Worm (Caenorhabditis elegans) whole organism, L1 larva: ENCODE measurements around the gene K10G6.5.

Experiments
- C04F5.9 ChIP-seq: sonication (generic microtip); optimal IDR thresholded peaks from 2 replicates; lab custom pipeline; 2016; ENCODE audit warnings: missing genetic modification characterization, missing compliant biosample characterization
- F16B12.6 ChIP-seq: fragments of 150-350 bp; optimal IDR thresholded peaks from 2 replicates; lab custom pipeline; 2014; ENCODE audit warnings: missing biosample characterization, missing genetic modification characterization
- aha-1 ChIP-seq: fragments of 150-350 bp; optimal IDR thresholded peaks from 2 replicates; lab custom pipeline; 2014; ENCODE audit warnings: missing biosample characterization, missing genetic modification characterization
- alr-1 ChIP-seq: fragments of 200-800 bp; sonication (Bioruptor generic); optimal IDR thresholded peaks from 2 replicates; lab custom pipeline; 2018; ENCODE audit warnings: borderline replicate concordance, mild to moderate bottlenecking, missing genetic modification characterization, missing compliant biosample characterization
- aly-2 ChIP-seq: fragments of 150-350 bp; optimal IDR thresholded peaks from 2 replicates; lab custom pipeline; 2014; ENCODE audit warnings: missing biosample characterization, missing genetic modification characterization
- ama-1 ChIP-seq: fragments of 150-350 bp; optimal IDR thresholded peaks from 2 replicates; lab custom pipeline; 2014
- blmp-1 ChIP-seq: fragments of 150-350 bp; optimal IDR thresholded peaks from 2 replicates; lab custom pipeline; 2014; ENCODE audit warnings: missing biosample characterization, missing genetic modification characterization
- ceh-8 ChIP-seq: fragments of 200-800 bp; sonication (Bioruptor generic); optimal IDR thresholded peaks from 2 replicates; lab custom pipeline; 2018; ENCODE audit warnings: mild to moderate bottlenecking, missing genetic modification characterization, moderate library complexity, missing compliant biosample characterization
- dpl-1 ChIP-seq, 3 experiments: fragments of 150-350 bp in 2 of 3; sonication (generic microtip) in 1 of 3; optimal IDR thresholded peaks; 2 replicates each; lab custom pipeline; 2014 to 2017; ENCODE audit warnings: missing biosample characterization in 3 of 3, missing genetic modification characterization in 3 of 3, missing genetic modification reagents in 3 of 3
- dsc-1 ChIP-seq: sonication (generic microtip); optimal IDR thresholded peaks from 2 replicates; lab custom pipeline; 2016; ENCODE audit warnings: mild to moderate bottlenecking, missing genetic modification characterization, missing compliant biosample characterization
- efl-1 ChIP-seq, 4 experiments: fragments of 150-350 bp; optimal IDR thresholded peaks in 3 of 4; peaks in 1 of 4; 1 replicate in 1 of 4; 2 replicates in 3 of 4; lab custom pipeline; 2014; ENCODE audit warnings: missing biosample characterization in 2 of 4, missing genetic modification characterization in 2 of 4, missing genetic modification reagents in 2 of 4
- egl-13 ChIP-seq: sonication (generic microtip); optimal IDR thresholded peaks from 2 replicates; lab custom pipeline; 2016; ENCODE audit warnings: missing genotype, missing genetic modification reagents, missing genetic modification characterization, missing compliant biosample characterization
- egl-27 ChIP-seq, 2 experiments: fragments of 150-350 bp in 1 of 2; sonication (generic microtip); optimal IDR thresholded peaks; 3 replicates each; lab custom pipeline; 2017 to 2018; ENCODE audit warnings: missing biosample characterization in 2 of 2, missing genetic modification characterization in 2 of 2, missing genetic modification reagents in 2 of 2
- elt-3 ChIP-seq, 6 experiments: fragments of 150-350 bp in 1 of 6; sonication (generic microtip); optimal IDR thresholded peaks; 2 replicates each; lab custom pipeline; 2017 to 2018; ENCODE audit warnings: missing biosample characterization in 6 of 6, missing genetic modification characterization in 6 of 6, inconsistent platforms in 1 of 6
- fkh-8 ChIP-seq: sonication (generic microtip); optimal IDR thresholded peaks from 2 replicates; lab custom pipeline; 2016; ENCODE audit warnings: mild to moderate bottlenecking, missing genetic modification characterization, missing compliant biosample characterization
- grh-1 ChIP-seq: fragments of 200-800 bp; sonication (Bioruptor generic); IDR thresholded peaks from 2 replicates; pipeline ENCODE4 v1.3.6; 2022; ENCODE audit warnings: missing genetic modification reagents, missing genetic modification characterization, missing compliant biosample characterization
- hlh-4 ChIP-seq: sonication (generic microtip); optimal IDR thresholded peaks from 2 replicates; lab custom pipeline; 2016; ENCODE audit warnings: mild to moderate bottlenecking, missing genetic modification characterization, missing compliant biosample characterization
- lin-14 ChIP-seq: fragments of 200-800 bp; sonication (Bioruptor generic); optimal IDR thresholded peaks from 2 replicates; lab custom pipeline; 2018; ENCODE audit warnings: mild to moderate bottlenecking, missing genetic modification characterization, moderate library complexity, missing compliant biosample characterization
- lin-39 ChIP-seq: fragments of 150-350 bp; optimal IDR thresholded peaks from 2 replicates; lab custom pipeline; 2014; ENCODE audit warnings: missing biosample characterization, missing genetic modification reagents, missing genetic modification characterization
- mdl-1 ChIP-seq, 2 experiments: fragments of 150-350 bp; optimal IDR thresholded peaks; 2 replicates each; lab custom pipeline; 2014 to 2017; ENCODE audit warnings: missing biosample characterization in 2 of 2, missing genetic modification characterization in 2 of 2, inconsistent platforms in 1 of 2
- nhr-19 ChIP-seq: fragments of 200-800 bp; sonication (Bioruptor generic); conservative IDR thresholded peaks from 2 replicates; pipeline ENCODE4 v1.3.6; 2022; ENCODE audit warnings: missing genetic modification characterization, missing compliant biosample characterization
- nhr-85 ChIP-seq: sonication (generic microtip); peaks from one replicate; lab custom pipeline; 2016; ENCODE audit warnings: missing genetic modification characterization, inconsistent platforms, missing compliant biosample characterization
- pax-3 ChIP-seq: fragments of 200-800 bp; sonication (Bioruptor generic); optimal IDR thresholded peaks from 2 replicates; lab custom pipeline; 2018; ENCODE audit warnings: mild to moderate bottlenecking, missing genetic modification characterization, moderate library complexity, missing compliant biosample characterization
- rnt-1 ChIP-seq: sonication (generic microtip); optimal IDR thresholded peaks from 2 replicates; lab custom pipeline; 2016; ENCODE audit warnings: mild to moderate bottlenecking, missing genetic modification characterization, moderate library complexity, missing compliant biosample characterization
- sox-4 ChIP-seq: sonication (generic microtip); optimal IDR thresholded peaks from 2 replicates; lab custom pipeline; 2016; ENCODE audit warnings: missing genetic modification characterization, missing compliant biosample characterization
- tbx-2 ChIP-seq: sonication (generic microtip); optimal IDR thresholded peaks from 2 replicates; lab custom pipeline; 2016; ENCODE audit warnings: missing genetic modification characterization, missing compliant biosample characterization
- unc-98 ChIP-seq: fragments of 200-800 bp; sonication (Bioruptor generic); IDR thresholded peaks from 2 replicates; pipeline ENCODE4 v1.3.6; 2022; ENCODE audit warnings: missing genetic modification characterization, missing compliant biosample characterization
- vab-15 ChIP-seq: sonication (generic microtip); optimal IDR thresholded peaks from 2 replicates; lab custom pipeline; 2017; ENCODE audit warnings: missing genotype, mild to moderate bottlenecking, missing genetic modification characterization, missing compliant biosample characterization
- zag-1 ChIP-seq: fragments of 150-350 bp; optimal IDR thresholded peaks from 2 replicates; lab custom pipeline; 2014; ENCODE audit warnings: missing biosample characterization, missing genetic modification characterization
- zip-4 ChIP-seq: fragments of 200-800 bp; sonication (Bioruptor generic); optimal IDR thresholded peaks from 2 replicates; lab custom pipeline; 2018; ENCODE audit warnings: mild to moderate bottlenecking, missing genetic modification characterization, moderate library complexity, missing compliant biosample characterization
- ztf-11 ChIP-seq, 2 experiments: sonication (generic microtip); optimal IDR thresholded peaks; 2 replicates each; lab custom pipeline; 2016 to 2017; ENCODE audit warnings: missing genetic modification characterization in 2 of 2, missing biosample characterization in 1 of 2, missing compliant biosample characterization in 1 of 2

Gene K10G6.5

ce11 chrII:3968070-3968469 lies 19.0 kb upstream of the K10G6.5 start:
- TF ChIP-seq elt-3 (tag; optimal IDR thresholded peaks at IDR 0.05; lab: Kevin White, UChicago) (no peak), fkh-8 (tag; lab: Kevin White, UChicago) (no peak), nhr-19 (GFP tag; lab: Robert Waterston, UW) (no peak), efl-1 (optimal IDR thresholded peaks at IDR 0.05; lab: Kevin White, UChicago) (no peak), efl-1 (GFP tag; optimal IDR thresholded peaks at IDR 0.05 in 1 of 2; lab: Kevin White, UChicago) (no peak), nhr-85 (tag; lab: Kevin White, UChicago) (no peak), egl-13 (tag; lab: Kevin White, UChicago) (no peak), ama-1 (lab: Kevin White, UChicago) (no peak), lin-39 (tag; lab: Kevin White, UChicago) (no peak), alr-1 (tag; lab: Kevin White, UChicago) (no peak), zip-4 (GFP tag; lab: Kevin White, UChicago) (no peak), egl-27 (tag; optimal IDR thresholded peaks at IDR 0.05; lab: Kevin White, UChicago) (no peak), dsc-1 (tag; lab: Kevin White, UChicago) (no peak), sox-4 (tag; lab: Kevin White, UChicago) (no peak), F16B12.6 (tag; lab: Kevin White, UChicago) (no peak), tbx-2 (tag; lab: Kevin White, UChicago) (no peak), unc-98 (no peak), ztf-11 (tag; optimal IDR thresholded peaks at IDR 0.05; lab: Kevin White, UChicago) (no peak), pax-3 (tag; lab: Kevin White, UChicago) (no peak)
- TF ChIP-seq, all 84 proteins: peak for 0

- TF ChIP-seq zag-1 (no peak), grh-1 (GFP tag; lab: Robert Waterston, UW) (no peak), ceh-8 (GFP tag; lab: Kevin White, UChicago) (peak; percentile 10), vab-15 (tag; lab: Kevin White, UChicago) (no peak)
- TF ChIP-seq, all 84 proteins: peak for 1
Observed at ce11 chrII:3968808-3969207, 18.2 kb upstream of the K10G6.5 start.

ce11 chrII:3972153-3972552 lies 14.9 kb upstream of the K10G6.5 start, which contains the start of gene K10G6.9:
Gene K10G6.9 (plus strand): TSS chrII:3972262.
- no peak for TF ChIP-seq dpl-1 (GFP tag; optimal IDR thresholded peaks at IDR 0.05; lab: Kevin White, UChicago)
- peak; percentile 16 for TF ChIP-seq aly-2
- no peak for TF ChIP-seq efl-1 (optimal IDR thresholded peaks at IDR 0.05; lab: Kevin White, UChicago)
- peak in 1 of 2 experiments; percentile 3 for TF ChIP-seq efl-1 (GFP tag; optimal IDR thresholded peaks at IDR 0.05 in 1 of 2; lab: Kevin White, UChicago)

- TF ChIP-seq ztf-11 (tag; optimal IDR thresholded peaks at IDR 0.05; lab: Kevin White, UChicago) (no peak), lin-14 (peak; percentile 2), C04F5.9 (tag; lab: Kevin White, UChicago) (no peak), hlh-4 (tag; lab: Kevin White, UChicago) (no peak), fkh-8 (tag; lab: Kevin White, UChicago) (peak; percentile 3)
Observed at ce11 chrII:3974953-3975352, 12.1 kb upstream of the K10G6.5 start, which contains the start of gene cank-26. Gene cank-26 (minus strand): TSS chrII:3975065.

- TF ChIP-seq mdl-1 (tag; optimal IDR thresholded peaks at IDR 0.05; lab: Kevin White, UChicago) (no peak), blmp-1 (tag; lab: Kevin White, UChicago) (no peak), tbx-2 (tag; lab: Kevin White, UChicago) (no peak), aha-1 (tag; lab: Kevin White, UChicago) (no peak)
Observed at ce11 chrII:3975942-3976341, 11.1 kb upstream of the K10G6.5 start, which contains the start of gene dos-2. Gene dos-2 (plus strand): TSS chrII:3976242.

ce11 chrII:3978198-3978597 lies 8.9 kb upstream of the K10G6.5 start:
- no peak for TF ChIP-seq efl-1 (optimal IDR thresholded peaks at IDR 0.05; lab: Kevin White, UChicago)
- peak in 1 of 2 experiments; percentile 61 for TF ChIP-seq efl-1 (GFP tag; optimal IDR thresholded peaks at IDR 0.05 in 1 of 2; lab: Kevin White, UChicago)
- no peak for TF ChIP-seq rnt-1 (tag; lab: Kevin White, UChicago)
